Fruit fly (Drosophila melanogaster) whole organism, embryonic: ENCODE measurements around the gene CG32695.

Experiments used
- Abd-B ChIP-seq: fragments of 200-800 bp; sonication (Bioruptor generic); optimal IDR thresholded peaks from 2 replicates; lab custom pipeline; 2018; ENCODE audit warnings: missing biosample characterization, mild to moderate bottlenecking, missing genetic modification characterization, moderate library complexity
- Atf6 ChIP-seq: fragments of 200-800 bp; sonication (Bioruptor generic); IDR thresholded peaks from 2 replicates; pipeline ENCODE4 v1.3.6; 2022; ENCODE audit warnings: missing biosample characterization, missing genetic modification characterization
- CG10267 ChIP-seq: fragments of 200-800 bp; sonication (Bioruptor generic); optimal IDR thresholded peaks from 2 replicates; lab custom pipeline; 2018; ENCODE audit warnings: missing biosample characterization, mild to moderate bottlenecking, missing genetic modification characterization, moderate library complexity
- CG10979 ChIP-seq: fragments of 200-800 bp; sonication (Bioruptor generic); optimal IDR thresholded peaks from 2 replicates; lab custom pipeline; 2018; ENCODE audit warnings: missing biosample characterization, mild to moderate bottlenecking, missing genetic modification characterization, moderate library complexity
- CG11696 ChIP-seq: fragments of 200-800 bp; sonication (Bioruptor generic); IDR thresholded peaks from 2 replicates; pipeline ENCODE4 v1.3.6; 2022; ENCODE audit warnings: missing biosample characterization, missing genetic modification characterization
- CG12236 ChIP-seq: fragments of 200-800 bp; sonication (Bioruptor generic); optimal IDR thresholded peaks from 2 replicates; lab custom pipeline; 2016; ENCODE audit warnings: missing biosample characterization, missing genetic modification characterization
- CG12391 ChIP-seq: fragments of 200-800 bp; sonication (Bioruptor generic); optimal IDR thresholded peaks from 3 replicates; lab custom pipeline; 2018; ENCODE audit warnings: missing biosample characterization, mild to moderate bottlenecking, missing genetic modification characterization, moderate library complexity
- CG14667 ChIP-seq: fragments of 200-800 bp; sonication (Bioruptor generic); IDR thresholded peaks from 2 replicates; pipeline ENCODE4 v1.3.6; 2022; ENCODE audit warnings: missing biosample characterization, missing genetic modification characterization
- CG15601 ChIP-seq: fragments of 200-800 bp; sonication (Bioruptor generic); optimal IDR thresholded peaks from 3 replicates; lab custom pipeline; 2019; ENCODE audit warnings: missing biosample characterization, mild to moderate bottlenecking, missing genetic modification characterization, moderate library complexity
- CG1602 ChIP-seq: fragments of 200-800 bp; sonication (Bioruptor generic); optimal IDR thresholded peaks from 3 replicates; lab custom pipeline; 2016; ENCODE audit warnings: missing biosample characterization, missing genetic modification characterization
- CG1603 ChIP-seq: fragments of 200-800 bp; sonication (Bioruptor generic); optimal IDR thresholded peaks from 2 replicates; lab custom pipeline; 2019; ENCODE audit warnings: missing biosample characterization, mild to moderate bottlenecking, missing genetic modification characterization, moderate library complexity
- CG17359 ChIP-seq: fragments of 200-800 bp; sonication (Bioruptor generic); optimal IDR thresholded peaks from 3 replicates; lab custom pipeline; 2018; ENCODE audit warnings: missing biosample characterization, mild to moderate bottlenecking, missing genetic modification characterization, moderate library complexity
- CG18262 ChIP-seq: fragments of 200-800 bp; optimal IDR thresholded peaks from 3 replicates; lab custom pipeline; 2019; ENCODE audit warnings: missing biosample characterization, mild to moderate bottlenecking, missing genetic modification characterization, moderate library complexity
- CG18764 ChIP-seq: fragments of 200-800 bp; sonication (Bioruptor generic); optimal IDR thresholded peaks from 3 replicates; lab custom pipeline; 2016; ENCODE audit warnings: missing biosample characterization, missing genetic modification characterization
- CG30403 ChIP-seq: fragments of 200-800 bp; sonication (Bioruptor generic); optimal IDR thresholded peaks from 3 replicates; lab custom pipeline; 2016; ENCODE audit warnings: missing biosample characterization, missing genetic modification characterization
- CG3163 ChIP-seq: fragments of 200-800 bp; sonication (Bioruptor generic); optimal IDR thresholded peaks from 3 replicates; lab custom pipeline; 2016; ENCODE audit warnings: missing biosample characterization, missing genetic modification characterization
- CG43689 ChIP-seq: fragments of 200-800 bp; sonication (Bioruptor generic); IDR thresholded peaks from 2 replicates; pipeline ENCODE4 v1.3.6; 2022; ENCODE audit warnings: missing biosample characterization, missing genetic modification characterization
- CG4424 ChIP-seq: fragments of 200-800 bp; sonication (Bioruptor generic); optimal IDR thresholded peaks from 3 replicates; lab custom pipeline; 2016; ENCODE audit warnings: missing biosample characterization, missing genetic modification characterization
- CG6854 ChIP-seq: fragments of 200-800 bp; sonication (Bioruptor generic); optimal IDR thresholded peaks from 3 replicates; lab custom pipeline; 2017; ENCODE audit warnings: missing biosample characterization, mild to moderate bottlenecking, missing genetic modification characterization
- CG8388 ChIP-seq: fragments of 200-800 bp; sonication (Bioruptor generic); optimal IDR thresholded peaks from 2 replicates; lab custom pipeline; 2019; ENCODE audit warnings: missing biosample characterization, mild to moderate bottlenecking, missing genetic modification characterization, moderate library complexity
- D ChIP-seq, 2 experiments: fragments of 200-800 bp in 1 of 2; fragments of >200 bp in 1 of 2; sonication (Bioruptor generic) in 1 of 2; optimal IDR thresholded peaks; 2 replicates in 1 of 2; 3 replicates in 1 of 2; lab custom pipeline; 2017; ENCODE audit warnings: mild to moderate bottlenecking in 1 of 2, missing biosample characterization in 1 of 2, missing genetic modification characterization in 1 of 2, missing genetic modification reagents in 1 of 2
- Doc2 ChIP-seq: fragments of 200-800 bp; sonication (Bioruptor generic); IDR thresholded peaks from 2 replicates; pipeline ENCODE4 v1.3.6; 2022; ENCODE audit warnings: missing biosample characterization, missing genetic modification characterization
- E2f2 ChIP-seq: fragments of 200-800 bp; sonication (Bioruptor generic); IDR thresholded peaks from 2 replicates; pipeline ENCODE4 v1.3.6; 2022; ENCODE audit warnings: missing biosample characterization, missing genetic modification characterization
- Fer1 ChIP-seq: fragments of 200-800 bp; sonication (Bioruptor generic); optimal IDR thresholded peaks from 2 replicates; lab custom pipeline; 2017; ENCODE audit warnings: missing biosample characterization, mild to moderate bottlenecking, missing genetic modification characterization
- Fer2 ChIP-seq: fragments of 200-800 bp; sonication (Bioruptor generic); optimal IDR thresholded peaks from 2 replicates; lab custom pipeline; 2018; ENCODE audit warnings: missing biosample characterization, mild to moderate bottlenecking, missing genetic modification characterization, moderate library complexity
- HmgZ ChIP-seq: fragments of 200-800 bp; sonication (Bioruptor generic); optimal IDR thresholded peaks from 2 replicates; lab custom pipeline; 2018; ENCODE audit warnings: missing biosample characterization, mild to moderate bottlenecking, missing genetic modification characterization
- Neu2 ChIP-seq: fragments of 200-800 bp; sonication (Bioruptor generic); optimal IDR thresholded peaks from 3 replicates; lab custom pipeline; 2016; ENCODE audit warnings: missing biosample characterization, missing genetic modification characterization, borderline replicate concordance
- Xrp1 ChIP-seq: fragments of 200-800 bp; sonication (Bioruptor generic); IDR thresholded peaks from 2 replicates; pipeline ENCODE4 v1.3.6; 2022; ENCODE audit warnings: missing biosample characterization, missing genetic modification characterization
- ab ChIP-seq: fragments of 200-800 bp; sonication (Bioruptor generic); optimal IDR thresholded peaks from 2 replicates; lab custom pipeline; 2016; ENCODE audit warnings: missing biosample characterization, missing genetic modification characterization
- ci ChIP-seq: fragments of 200-800 bp; sonication (Bioruptor generic); IDR thresholded peaks from 3 replicates; pipeline ENCODE4 v1.3.6; 2022; ENCODE audit warnings: missing biosample characterization, missing genetic modification characterization
- dan ChIP-seq: fragments of 200-800 bp; sonication (Bioruptor generic); IDR thresholded peaks from 2 replicates; pipeline ENCODE4 v1.3.6; 2022; ENCODE audit warnings: missing biosample characterization, missing genetic modification characterization
- fd96Cb ChIP-seq: fragments of 200-800 bp; sonication (Bioruptor generic); optimal IDR thresholded peaks from 2 replicates; lab custom pipeline; 2018; ENCODE audit warnings: missing biosample characterization, mild to moderate bottlenecking, missing genetic modification characterization, moderate library complexity
- fu2 ChIP-seq: fragments of 200-800 bp; sonication (Bioruptor generic); optimal IDR thresholded peaks from 2 replicates; lab custom pipeline; 2016; ENCODE audit warnings: missing biosample characterization, missing genetic modification characterization
- gem ChIP-seq: fragments of 200-800 bp; sonication (Bioruptor generic); optimal IDR thresholded peaks from 2 replicates; lab custom pipeline; 2019; ENCODE audit warnings: missing biosample characterization, mild to moderate bottlenecking, missing genetic modification characterization, moderate library complexity
- gfzf ChIP-seq: fragments of 200-800 bp; sonication (Bioruptor generic); optimal IDR thresholded peaks from 2 replicates; lab custom pipeline; 2016; ENCODE audit warnings: missing biosample characterization, mild to moderate bottlenecking, missing genetic modification characterization, moderate library complexity
- hkb ChIP-seq, 2 experiments: fragments of 200-800 bp in 1 of 2; fragments of >200 bp in 1 of 2; sonication (Bioruptor generic) in 1 of 2; IDR thresholded peaks in 1 of 2; optimal IDR thresholded peaks in 1 of 2; 2 replicates each; pipeline versions ENCODE4 v1.3.6 to Lab custom; 2017 to 2022; ENCODE audit warnings: missing biosample characterization in 1 of 2, missing genetic modification characterization in 1 of 2
- ind ChIP-seq: fragments of 200-800 bp; sonication (Bioruptor generic); optimal IDR thresholded peaks from 3 replicates; lab custom pipeline; 2016; ENCODE audit warnings: missing biosample characterization, missing genetic modification characterization
- kah ChIP-seq: fragments of 200-800 bp; sonication (Bioruptor generic); optimal IDR thresholded peaks from 2 replicates; lab custom pipeline; 2018; ENCODE audit warnings: missing biosample characterization, mild to moderate bottlenecking, missing genetic modification characterization
- knrl ChIP-seq: fragments of 200-800 bp; sonication (Bioruptor generic); IDR thresholded peaks from 3 replicates; pipeline ENCODE4 v1.3.6; 2022; ENCODE audit warnings: missing biosample characterization, missing genetic modification characterization; ENCODE audit not compliant: partially characterized antibody
- lmd ChIP-seq: fragments of 200-800 bp; sonication (Bioruptor generic); IDR thresholded peaks from 2 replicates; pipeline ENCODE4 v1.3.6; 2022; ENCODE audit warnings: missing biosample characterization, missing genetic modification characterization
- nmo ChIP-seq: fragments of 200-800 bp; sonication (Bioruptor generic); optimal IDR thresholded peaks from 2 replicates; lab custom pipeline; 2018; ENCODE audit warnings: missing biosample characterization, mild to moderate bottlenecking, missing genetic modification characterization, moderate library complexity
- org-1 ChIP-seq: fragments of 200-800 bp; sonication (Bioruptor generic); optimal IDR thresholded peaks from 2 replicates; lab custom pipeline; 2017; ENCODE audit warnings: missing biosample characterization, missing genetic modification characterization
- sens-2 ChIP-seq: fragments of 200-800 bp; sonication (Bioruptor generic); IDR thresholded peaks from 2 replicates; pipeline ENCODE4 v1.3.6; 2022; ENCODE audit warnings: missing biosample characterization, missing genetic modification characterization
- sisA ChIP-seq: fragments of 200-800 bp; sonication (Bioruptor generic); IDR thresholded peaks from 2 replicates; pipeline ENCODE4 v1.3.6; 2022; ENCODE audit warnings: missing biosample characterization, missing genetic modification characterization
- slbo ChIP-seq: fragments of 200-800 bp; sonication (Bioruptor generic); IDR thresholded peaks from 2 replicates; pipeline ENCODE4 v1.3.6; 2022; ENCODE audit warnings: missing biosample characterization, missing genetic modification characterization
- sqz ChIP-seq: fragments of 200-800 bp; sonication (Bioruptor generic); optimal IDR thresholded peaks from 3 replicates; lab custom pipeline; 2018; ENCODE audit warnings: missing biosample characterization, mild to moderate bottlenecking, missing genetic modification characterization
- ssp ChIP-seq: fragments of 200-800 bp; sonication (Bioruptor generic); IDR thresholded peaks from 2 replicates; pipeline ENCODE4 v1.3.6; 2022; ENCODE audit warnings: missing biosample characterization, missing genetic modification characterization
- tin ChIP-seq: fragments of 200-800 bp; sonication (Bioruptor generic); optimal IDR thresholded peaks from 3 replicates; lab custom pipeline; 2016; ENCODE audit warnings: missing biosample characterization, missing genetic modification characterization
- tna ChIP-seq: fragments of 200-800 bp; sonication (Bioruptor generic); IDR thresholded peaks from 2 replicates; pipeline ENCODE4 v1.3.6; 2022; ENCODE audit warnings: missing biosample characterization, missing genetic modification characterization; ENCODE audit not compliant: partially characterized antibody
- trem ChIP-seq: fragments of 200-800 bp; optimal IDR thresholded peaks from 3 replicates; lab custom pipeline; 2019; ENCODE audit warnings: missing biosample characterization, mild to moderate bottlenecking, missing genetic modification characterization, moderate library complexity

CG32695 gene

DNA sequence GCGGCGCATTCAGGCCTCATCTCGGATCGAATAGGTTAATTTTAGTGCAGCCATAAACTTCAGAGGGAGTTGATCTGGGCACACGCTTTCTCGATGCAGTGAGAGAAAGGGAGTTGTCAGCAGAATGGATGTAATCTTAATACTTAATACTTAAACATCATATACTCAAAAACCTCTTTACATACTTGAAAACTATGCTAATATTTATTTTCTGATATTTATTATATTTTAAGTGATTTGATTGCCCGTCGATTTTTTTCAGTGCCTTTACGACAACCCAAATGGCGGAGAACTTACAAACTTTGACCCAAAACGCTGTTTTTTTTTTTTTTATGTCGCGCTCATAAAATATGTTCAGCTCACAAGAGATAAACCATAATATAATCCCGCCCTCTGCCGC, 37.9 kb upstream of the CG32695 start (continued):
- TF ChIP-seq Doc2 (GFP tag; lab: Robert Waterston, UW) (no peak), D (optimal IDR thresholded peaks at IDR 0.05; lab: Kevin White, UChicago) (no peak), D (GFP tag; optimal IDR thresholded peaks at IDR 0.05; lab: Kevin White, UChicago) (peak; percentile 33), CG12391 (tag; lab: Kevin White, UChicago) (peak; percentile 8), Neu2 (GFP tag; lab: Kevin White, UChicago) (no peak), gfzf (GFP tag; lab: Kevin White, UChicago) (no peak), CG14667 (GFP tag; lab: Robert Waterston, UW) (0 out of 2 replicates have a peak, but pooled peaks have one; percentile 26), kah (no peak), Fer2 (tag; lab: Kevin White, UChicago) (no peak), ab (GFP tag; lab: Kevin White, UChicago) (no peak), CG1602 (no peak), tin (GFP tag; lab: Kevin White, UChicago) (no peak), ci (GFP tag; lab: Robert Waterston, UW) (peak; percentile 70; the same call in 2 of the 3 replicates), hkb (optimal IDR thresholded peaks at IDR 0.05; lab: Kevin White, UChicago) (no peak), hkb (GFP tag; IDR thresholded peaks at IDR 0.05; lab: Robert Waterston, UW) (peak; percentile 37; the same call in 1 of the 2 replicates), tna (GFP tag; lab: Robert Waterston, UW) (no peak), CG8388 (peak; percentile 36), CG3163 (no peak), trem (tag; lab: Kevin White, UChicago) (peak; percentile 12), Fer1 (GFP tag; lab: Kevin White, UChicago) (no peak), slbo (peak; percentile 32; the same call in 1 of the 2 replicates), nmo (GFP tag; lab: Kevin White, UChicago) (peak; percentile 62), lmd (GFP tag; lab: Robert Waterston, UW) (peak; percentile 46; the same call in 1 of the 2 replicates), sens-2 (GFP tag; lab: Robert Waterston, UW) (no peak), CG12236 (GFP tag; lab: Kevin White, UChicago) (no peak), sqz (GFP tag; lab: Kevin White, UChicago) (peak; percentile 19), CG17359 (tag; lab: Kevin White, UChicago) (peak; percentile 40), gem (tag; lab: Kevin White, UChicago) (peak; percentile 61), CG4424 (GFP tag; lab: Kevin White, UChicago) (peak; percentile 32), Abd-B (peak; percentile 49), HmgZ (no peak), sisA (GFP tag; lab: Robert Waterston, UW) (peak; percentile 60), CG15601 (tag; lab: Kevin White, UChicago) (peak; percentile 22), Xrp1 (GFP tag; lab: Robert Waterston, UW) (0 out of 2 replicates have a peak, but pooled peaks have one; percentile 28), CG10979 (tag; lab: Kevin White, UChicago) (peak; percentile 56), ssp (GFP tag; lab: Robert Waterston, UW) (peak; percentile 34; the same call in 1 of the 2 replicates), org-1 (no peak), CG1603 (peak; percentile 2), Atf6 (no peak), fu2 (GFP tag; lab: Kevin White, UChicago) (no peak), CG10267 (tag; lab: Kevin White, UChicago) (peak; percentile 8), CG11696 (GFP tag; lab: Robert Waterston, UW) (no peak), fd96Cb (tag; lab: Kevin White, UChicago) (peak; percentile 55), CG30403 (GFP tag; lab: Kevin White, UChicago) (peak; percentile 15), E2f2 (GFP tag; lab: Robert Waterston, UW) (peak; percentile 13; the same call in 1 of the 2 replicates), CG43689 (GFP tag; lab: Robert Waterston, UW) (no peak), dan (GFP tag; lab: Robert Waterston, UW) (no peak), knrl (GFP tag; lab: Robert Waterston, UW) (no peak), CG6854 (GFP tag; lab: Kevin White, UChicago) (no peak), ind (GFP tag; lab: Kevin White, UChicago) (peak; percentile 17), CG18262 (tag; lab: Kevin White, UChicago) (peak; percentile 20), CG18764 (GFP tag; lab: Kevin White, UChicago) (no peak)
